Worm (Caenorhabditis elegans) whole organism, young adult: ENCODE data around the gene Y37H2A.7.

Experiments
- ama-1 ChIP-seq, 3 experiments: fragments of 150-350 bp in 1 of 3; sonication (generic microtip) in 2 of 3; optimal IDR thresholded peaks; 2 replicates each; lab custom pipeline; 2014 to 2018; ENCODE audit warnings: missing biosample characterization in 2 of 3, missing genetic modification characterization in 2 of 3, missing genetic modification reagents in 2 of 3
- lin-54 ChIP-seq: fragments of 200-800 bp; sonication (Bioruptor generic); optimal IDR thresholded peaks from 2 replicates; lab custom pipeline; 2018; ENCODE audit warnings: mild to moderate bottlenecking, missing genetic modification characterization, missing compliant biosample characterization
- rec-8 ChIP-seq, 2 experiments: sonication (generic microtip); optimal IDR thresholded peaks; 2 replicates each; lab custom pipeline; 2016; ENCODE audit warnings: mild to moderate bottlenecking in 2 of 2, missing genetic modification characterization in 2 of 2, missing genetic modification reagents in 2 of 2, missing genotype in 2 of 2, missing biosample characterization in 1 of 2, missing compliant biosample characterization in 1 of 2, moderate library complexity in 1 of 2
- snpc-4 ChIP-seq, 5 experiments: fragments of 150-350 bp in 1 of 5; sonication (generic microtip) in 4 of 5; optimal IDR thresholded peaks; 2 replicates each; lab custom pipeline; 2014 to 2018; ENCODE audit warnings: missing genetic modification characterization in 5 of 5, missing biosample characterization in 3 of 5, antibody characterized with exemption in 2 of 5, mild to moderate bottlenecking in 2 of 5, missing compliant biosample characterization in 2 of 5, missing genotype in 2 of 5, moderate library complexity in 2 of 5, missing genetic modification reagents in 1 of 5

- no peak for TF ChIP-seq ama-1 (optimal IDR thresholded peaks at IDR 0.05; lab: Kevin White, UChicago)
- TF ChIP-seq ama-1 (GFP tag; optimal IDR thresholded peaks at IDR 0.05; lab: Kevin White, UChicago) = no peak
- TF ChIP-seq rec-8 (tag; optimal IDR thresholded peaks at IDR 0.05; lab: Kevin White, UChicago) = no peak
- no peak for TF ChIP-seq lin-54 (GFP tag; lab: Kevin White, UChicago)
- TF ChIP-seq snpc-4 (GFP tag; optimal IDR thresholded peaks at IDR 0.05; lab: Kevin White, UChicago) = no peak
- no peak for TF ChIP-seq snpc-4 (tag; optimal IDR thresholded peaks at IDR 0.05; lab: Kevin White, UChicago)
Measured at ce11 chrV:18109449-18109848, 24.8 kb downstream of the Y37H2A.7 start.
